Worm (Caenorhabditis elegans) whole organism, L1 larva: ENCODE results near the gene nhr-114.

Experiments
- Y116A8C.19 ChIP-seq: sonication (generic microtip); optimal IDR thresholded peaks from 2 replicates; lab custom pipeline; 2016; ENCODE audit warnings: missing compliant biosample characterization, missing genetic modification characterization, borderline replicate concordance
- ces-1 ChIP-seq: fragments of 150-350 bp; optimal IDR thresholded peaks from 2 replicates; lab custom pipeline; 2014; ENCODE audit warnings: missing biosample characterization, missing genetic modification reagents, missing genetic modification characterization
- elt-3 ChIP-seq, 6 experiments: fragments of 150-350 bp in 1 of 6; sonication (generic microtip); optimal IDR thresholded peaks; 2 replicates each; lab custom pipeline; 2017 to 2018; ENCODE audit warnings: missing biosample characterization in 6 of 6, missing genetic modification characterization in 6 of 6, inconsistent platforms in 1 of 6
- fkh-10 ChIP-seq: sonication (generic microtip); optimal IDR thresholded peaks from 2 replicates; lab custom pipeline; 2017; ENCODE audit warnings: missing biosample characterization, missing genetic modification reagents, missing genetic modification characterization
- hpl-2 ChIP-seq: fragments of 150-350 bp; optimal IDR thresholded peaks from 2 replicates; lab custom pipeline; 2014; ENCODE audit warnings: missing biosample characterization, missing genetic modification reagents, missing genetic modification characterization
- lin-15B ChIP-seq: fragments of 150-350 bp; sonication (generic microtip); optimal IDR thresholded peaks from 3 replicates; lab custom pipeline; 2014; ENCODE audit warnings: missing biosample characterization, missing genetic modification characterization
- lin-35 ChIP-seq, 2 experiments: fragments of 150-350 bp; optimal IDR thresholded peaks; 2 replicates each; lab custom pipeline; 2014; ENCODE audit warnings: missing biosample characterization in 2 of 2, missing genetic modification characterization in 2 of 2, missing genetic modification reagents in 2 of 2
- lin-39 ChIP-seq: fragments of 150-350 bp; optimal IDR thresholded peaks from 2 replicates; lab custom pipeline; 2014; ENCODE audit warnings: missing biosample characterization, missing genetic modification reagents, missing genetic modification characterization
- nhr-237 ChIP-seq: fragments of 150-350 bp; optimal IDR thresholded peaks from 2 replicates; lab custom pipeline; 2014; ENCODE audit warnings: missing biosample characterization, missing genetic modification characterization
- nhr-28 ChIP-seq: fragments of 150-350 bp; optimal IDR thresholded peaks from 2 replicates; lab custom pipeline; 2014; ENCODE audit warnings: missing biosample characterization, missing genetic modification characterization
- nhr-47 ChIP-seq: sonication (generic microtip); optimal IDR thresholded peaks from 2 replicates; lab custom pipeline; 2016; ENCODE audit warnings: mild to moderate bottlenecking, missing genetic modification characterization, moderate library complexity, missing compliant biosample characterization
- nhr-77 ChIP-seq: fragments of 150-350 bp; optimal IDR thresholded peaks from 2 replicates; lab custom pipeline; 2014; ENCODE audit warnings: missing biosample characterization, missing genetic modification characterization
- pqm-1 ChIP-seq: sonication (generic microtip); optimal IDR thresholded peaks from 3 replicates; lab custom pipeline; 2017; ENCODE audit warnings: missing biosample characterization, missing genetic modification characterization

DNA sequence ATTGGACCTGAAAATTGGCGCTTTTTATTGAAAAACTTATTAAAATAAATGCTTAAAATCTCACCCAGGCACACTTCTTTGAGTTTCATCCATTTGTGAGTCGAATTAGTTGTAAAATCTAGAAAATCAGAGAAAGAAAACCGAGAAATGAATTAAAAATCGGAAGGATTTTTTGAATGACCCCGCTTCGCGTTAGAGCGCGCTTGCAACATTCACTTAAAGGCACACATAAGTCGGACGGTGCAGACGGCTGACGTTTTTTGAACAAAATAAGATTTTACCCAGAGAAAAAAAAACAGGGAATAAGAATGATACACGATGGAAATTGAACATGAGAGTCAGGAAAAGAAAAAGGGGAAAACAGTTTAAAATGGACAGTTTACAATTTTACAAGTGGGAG, 17.3 kb upstream of the nhr-114 start:
- no peak for TF ChIP-seq nhr-28
- TF ChIP-seq fkh-10 (GFP tag; lab: Kevin White, UChicago), result no peak
- no peak for TF ChIP-seq lin-39
- no peak for TF ChIP-seq ces-1
- no peak for TF ChIP-seq elt-3 (tag; optimal IDR thresholded peaks at IDR 0.05; lab: Kevin White, UChicago)
- TF ChIP-seq hpl-2 (GFP tag; lab: Kevin White, UChicago), result no peak
- TF ChIP-seq Y116A8C.19 (tag; lab: Kevin White, UChicago), result no peak
- peak in 1 of 2 experiments; percentile 60 for TF ChIP-seq lin-35 (GFP tag; optimal IDR thresholded peaks at IDR 0.05; lab: Kevin White, UChicago)
- no peak for TF ChIP-seq nhr-47 (tag; lab: Kevin White, UChicago)
- TF ChIP-seq pqm-1 (tag; lab: Kevin White, UChicago), result no peak
- peak; percentile 37 for TF ChIP-seq lin-15B
- TF ChIP-seq nhr-237 (tag; lab: Kevin White, UChicago), result no peak
- no peak for TF ChIP-seq nhr-77
